Fruit fly (Drosophila melanogaster): ENCODE results near the gene CG9518.

Gene CG9518

DNA sequence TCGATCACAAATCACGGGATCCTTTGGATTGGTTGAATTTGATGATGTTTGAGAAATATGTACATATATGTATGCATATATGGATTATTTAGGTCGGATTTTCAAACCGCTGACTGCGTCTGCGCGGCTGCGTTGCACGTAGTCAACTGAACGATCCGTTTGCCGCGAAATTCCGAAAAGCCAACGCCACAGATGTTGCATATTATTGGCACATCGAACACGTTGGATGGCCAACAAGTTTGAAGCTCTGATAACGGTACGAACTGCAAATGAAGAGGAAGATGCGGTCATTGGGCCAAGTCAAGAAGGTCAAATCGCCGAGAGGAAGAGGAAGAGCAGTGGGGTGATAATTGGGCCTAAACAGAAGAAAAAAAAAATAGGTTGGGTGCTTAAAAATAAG is at the start of gene CG9518:
CG9518 (minus strand) TSS at position 154 of the 400 bp plus-strand sequence.
- no peak for TF ChIP-seq CTCF (optimal IDR thresholded peaks at IDR 0.05)
- TF ChIP-seq CG8478 (optimal IDR thresholded peaks at IDR 0.05), result no peak

DNA sequence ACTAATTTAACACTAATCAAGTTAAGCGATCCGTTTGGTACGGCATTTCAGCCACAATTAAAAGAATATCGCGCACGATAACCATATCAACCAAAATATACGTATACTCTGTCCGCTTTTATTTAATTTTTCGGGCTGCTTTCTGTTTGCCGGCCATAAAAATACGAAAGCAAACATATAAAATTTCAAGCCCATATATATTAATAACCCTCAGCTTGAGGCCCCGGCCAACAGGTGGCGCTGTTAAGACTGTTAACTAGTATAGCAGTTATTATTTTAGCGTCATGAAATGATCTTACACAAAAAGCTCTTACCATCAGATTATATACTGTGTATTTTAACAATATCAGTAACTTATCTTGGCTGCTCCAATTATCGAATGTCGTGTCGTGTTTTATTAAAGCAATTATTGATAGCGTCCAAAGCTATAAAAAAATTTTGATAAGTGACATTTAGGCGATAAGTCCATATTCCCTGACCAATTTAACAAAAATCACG is 47.8 kb upstream of the CG9518 start, which contains the start of gene Eo:
Eo (minus strand) TSS at position 51 of the 498 bp plus-strand sequence.
- TF ChIP-seq CTCF (optimal IDR thresholded peaks at IDR 0.05), result peak; percentile 67 to 74
- TF ChIP-seq CG8478 (optimal IDR thresholded peaks at IDR 0.05), result no peak

- TF ChIP-seq CG8478 (optimal IDR thresholded peaks at IDR 0.05) (no peak), CTCF (optimal IDR thresholded peaks at IDR 0.05) (no peak)
Observed at dm6 chrX:14913706-14914303, 42.8 kb upstream of the CG9518 start, which contains the start of gene CG12398. Gene CG12398 (minus strand): TSS chrX:14913812.

DNA sequence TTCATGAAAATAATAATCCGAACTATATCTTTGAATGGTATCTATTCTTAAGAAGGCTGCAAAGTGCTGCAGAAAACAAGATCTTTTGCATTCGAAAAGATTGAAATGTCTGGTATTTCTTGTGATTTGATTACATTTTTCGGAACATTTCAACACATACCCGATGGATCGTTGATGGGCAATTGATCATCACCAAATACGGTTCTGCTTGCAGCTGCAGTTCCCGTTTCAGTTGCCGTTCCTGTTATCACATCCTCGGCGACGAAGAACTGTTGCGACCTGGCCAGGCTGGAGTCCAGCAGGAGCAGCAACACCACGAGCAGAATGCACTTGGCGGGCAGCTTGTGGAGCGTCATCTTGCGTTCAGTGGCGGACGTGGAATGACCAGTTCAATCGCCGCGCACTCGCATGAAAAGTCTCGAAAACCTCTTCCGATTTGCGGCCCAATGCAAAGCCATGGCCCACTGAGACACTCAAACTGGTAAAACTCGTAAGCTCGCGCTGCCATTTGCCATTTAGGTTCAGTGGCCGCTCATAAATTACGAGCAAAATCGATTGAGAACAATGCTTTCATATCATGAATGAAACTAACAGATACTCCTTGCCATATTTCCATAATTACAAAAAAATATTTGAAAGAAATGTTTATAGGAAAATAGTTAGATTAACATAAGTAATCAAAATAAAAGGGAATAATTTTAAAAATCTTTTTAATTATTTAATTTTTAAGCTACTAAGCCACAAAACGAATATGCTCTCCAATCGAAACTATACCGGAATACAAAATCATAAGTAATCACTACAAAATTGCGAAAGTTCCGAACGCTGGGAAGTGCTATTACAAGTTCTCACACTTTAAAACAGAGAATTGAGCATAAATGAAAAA is 39.7 kb upstream of the CG9518 start, which contains the start of gene CG14406:
CG14406 (minus strand) TSS at position 382 of the 886 bp plus-strand sequence.
- TF ChIP-seq CG8478 (optimal IDR thresholded peaks at IDR 0.05), result no peak
- TF ChIP-seq CTCF (optimal IDR thresholded peaks at IDR 0.05), result peak; percentile 70 to 72

DNA sequence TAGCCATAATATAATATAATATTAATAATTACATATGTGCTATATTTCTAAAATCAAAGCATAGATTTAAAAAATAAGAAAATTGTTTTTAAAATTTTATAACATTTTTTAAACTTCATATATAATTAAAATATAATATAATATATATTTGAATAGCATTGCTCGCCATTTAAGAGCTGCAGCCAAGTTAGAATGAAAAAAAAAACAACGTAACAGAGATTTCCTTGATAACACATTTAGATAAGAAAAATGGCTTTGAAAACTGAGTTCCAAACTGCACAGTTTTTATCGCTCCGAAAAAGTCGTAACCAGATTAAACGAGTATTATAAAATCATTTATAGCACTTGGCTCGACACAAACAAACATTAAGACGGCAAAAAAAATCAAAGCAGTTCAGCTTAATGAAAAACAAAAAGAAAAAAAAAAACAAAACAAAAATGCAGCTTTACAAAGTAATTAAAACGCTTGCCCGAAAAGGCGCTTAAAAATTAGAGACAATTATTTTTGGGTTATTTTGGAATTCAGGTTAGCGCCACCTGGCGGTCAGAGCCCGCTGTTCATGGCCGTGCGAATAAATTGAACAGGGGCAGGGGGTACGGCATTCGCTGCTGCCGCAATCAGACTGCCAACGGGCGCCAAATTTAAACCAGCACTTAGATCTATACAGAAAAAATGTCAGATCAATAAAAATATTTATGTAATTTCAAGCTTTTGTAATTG is 38.8 kb upstream of the CG9518 start, which contains the start of gene fiz:
fiz (minus strand) TSS at position 51 of the 721 bp plus-strand sequence.
- TF ChIP-seq CTCF (optimal IDR thresholded peaks at IDR 0.05) (peak; percentile 69 to 83), CG8478 (optimal IDR thresholded peaks at IDR 0.05) (no peak)

DNA sequence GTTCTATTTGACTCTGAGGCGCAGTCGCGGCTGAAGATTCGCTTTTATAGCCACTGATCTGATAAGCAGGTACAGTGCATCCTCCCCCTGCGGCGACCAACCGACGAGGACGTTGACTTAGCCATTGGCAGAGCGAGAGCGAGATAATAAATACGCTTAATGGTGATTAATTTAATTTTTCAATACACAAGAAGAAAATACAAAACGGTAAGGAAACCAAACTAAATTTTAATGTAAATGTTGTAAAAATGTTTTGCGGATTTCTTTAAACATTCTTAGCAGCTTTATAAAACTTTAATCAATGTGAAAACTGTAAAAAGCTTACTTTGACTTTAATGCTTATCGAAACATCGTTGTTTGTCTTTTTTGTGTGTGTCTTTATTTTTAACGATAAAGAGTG is 38.1 kb upstream of the CG9518 start:
- TF ChIP-seq CG8478 (optimal IDR thresholded peaks at IDR 0.05) (no peak), CTCF (optimal IDR thresholded peaks at IDR 0.05) (no peak)

DNA sequence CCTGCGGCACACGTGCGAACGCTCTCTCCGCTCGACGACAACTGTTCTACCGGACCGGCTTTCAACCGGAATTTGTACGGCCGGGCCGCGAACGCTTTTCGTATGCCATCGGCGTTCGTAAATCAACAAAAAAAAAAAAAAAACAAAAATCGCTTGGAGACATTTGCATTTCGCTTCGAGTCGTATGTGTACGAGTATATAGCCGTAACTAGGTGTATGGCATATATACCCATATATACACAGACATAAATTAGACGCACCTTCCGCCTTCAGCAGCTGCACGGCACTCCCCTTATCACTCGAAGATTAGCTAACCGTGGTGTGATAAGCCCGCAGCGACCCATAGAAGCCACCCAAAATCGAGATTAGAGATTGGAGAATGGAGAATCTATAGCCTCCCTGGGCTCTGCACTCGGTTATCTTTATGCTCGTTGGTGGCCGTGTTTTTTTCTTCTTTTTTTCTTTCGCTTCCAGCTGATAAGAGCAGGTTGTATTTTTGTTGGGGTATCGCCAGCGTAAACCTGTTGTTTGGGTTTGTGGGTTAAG is 34.6 kb upstream of the CG9518 start, which contains the start of gene CG9512:
CG9512 (minus strand) TSS at position 51 of the 546 bp plus-strand sequence.
- TF ChIP-seq CTCF (optimal IDR thresholded peaks at IDR 0.05), result no peak
- no peak for TF ChIP-seq CG8478 (optimal IDR thresholded peaks at IDR 0.05)

DNA sequence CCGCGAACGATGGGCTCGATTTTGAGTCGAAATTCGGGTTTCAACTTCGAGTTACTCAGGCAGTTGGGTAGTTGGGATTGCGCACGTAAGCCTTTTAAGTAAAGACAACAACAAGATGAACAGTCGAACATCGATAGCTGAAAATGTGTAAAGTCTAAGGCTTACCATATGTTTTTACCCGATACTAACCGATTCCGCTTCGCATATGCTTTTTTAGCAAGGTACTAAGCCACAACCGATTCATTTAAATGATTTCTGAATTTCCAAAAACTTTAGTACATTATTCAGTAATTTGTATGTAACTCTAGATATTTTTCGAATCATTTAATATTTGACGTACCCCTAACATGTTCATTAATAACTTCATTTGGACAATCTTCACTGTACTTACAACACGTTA is 26.6 kb upstream of the CG9518 start:
- TF ChIP-seq CG8478 (optimal IDR thresholded peaks at IDR 0.05), result no peak
- no peak for TF ChIP-seq CTCF (optimal IDR thresholded peaks at IDR 0.05)

DNA sequence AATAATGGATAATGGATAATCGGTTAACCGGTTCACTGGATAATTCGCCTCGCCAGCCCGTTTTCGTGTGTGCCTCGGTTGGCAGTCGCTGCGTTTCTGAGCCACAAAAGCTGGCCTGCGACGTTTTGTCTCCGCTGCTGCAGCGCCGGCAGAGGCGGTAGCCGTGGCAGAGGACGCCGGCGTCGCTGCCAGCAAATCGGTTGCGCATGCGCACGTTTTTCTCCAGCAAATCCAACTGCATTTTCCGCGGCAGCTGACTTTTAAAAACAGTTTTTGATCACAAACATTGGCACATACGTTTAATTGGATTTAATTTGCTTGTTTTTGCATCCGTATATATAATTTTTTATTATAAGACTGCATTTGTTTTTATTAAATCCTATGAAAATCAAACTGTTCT is 25.8 kb upstream of the CG9518 start, which contains the start of gene CG9514:
CG9514 (minus strand) TSS at position 101 of the 400 bp plus-strand sequence.
- TF ChIP-seq CG8478 (optimal IDR thresholded peaks at IDR 0.05) (no peak), CTCF (optimal IDR thresholded peaks at IDR 0.05) (no peak)

- TF ChIP-seq CG8478 (optimal IDR thresholded peaks at IDR 0.05) (no peak), CTCF (optimal IDR thresholded peaks at IDR 0.05) (no peak)
Observed at dm6 chrX:14896310-14896709, 25.3 kb upstream of the CG9518 start.

dm6 chrX:14893872-14894271 is 22.9 kb upstream of the CG9518 start:
- TF ChIP-seq CTCF (optimal IDR thresholded peaks at IDR 0.05) (no peak), CG8478 (optimal IDR thresholded peaks at IDR 0.05) (no peak)

dm6 chrX:14892303-14892702 is 21.3 kb upstream of the CG9518 start:
- TF ChIP-seq CTCF (optimal IDR thresholded peaks at IDR 0.05), result no peak
- TF ChIP-seq CG8478 (optimal IDR thresholded peaks at IDR 0.05), result no peak

DNA sequence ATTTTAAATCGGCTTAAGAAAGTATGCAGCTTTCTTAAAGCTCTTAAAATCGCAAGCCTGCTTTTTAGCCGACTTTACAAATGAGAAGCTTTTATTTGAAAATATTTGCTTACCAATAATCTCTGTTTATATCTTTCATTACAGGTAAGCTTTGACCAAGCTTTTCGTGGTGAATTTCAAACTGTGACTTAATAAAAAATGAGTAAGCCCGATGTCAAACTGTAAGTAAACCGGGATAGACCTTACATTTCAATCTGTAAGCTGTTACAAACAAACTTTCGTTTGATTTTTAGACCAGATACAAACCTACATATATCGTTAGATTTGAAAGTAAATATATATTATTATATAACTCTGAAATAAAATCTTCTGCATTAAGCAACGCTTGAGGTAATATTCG is 14.6 kb upstream of the CG9518 start:
- TF ChIP-seq CTCF (optimal IDR thresholded peaks at IDR 0.05) (no peak), CG8478 (optimal IDR thresholded peaks at IDR 0.05) (no peak)

- TF ChIP-seq CTCF (optimal IDR thresholded peaks at IDR 0.05), result no peak
- TF ChIP-seq CG8478 (optimal IDR thresholded peaks at IDR 0.05), result no peak
Observed at dm6 chrX:14883993-14884392, 13.0 kb upstream of the CG9518 start.
